Fruit fly (Drosophila melanogaster) ovary, adult (tissue): ENCODE results near the gene Hipk.

Experiments
- CG17801 ChIP-seq: fragments of 200-800 bp; optimal IDR thresholded peaks from 2 replicates; lab custom pipeline; 2019; ENCODE audit warnings: missing biosample characterization, mild to moderate bottlenecking, missing genetic modification characterization, moderate library complexity; ENCODE audit not compliant: partially characterized antibody

Hipk gene

DNA sequence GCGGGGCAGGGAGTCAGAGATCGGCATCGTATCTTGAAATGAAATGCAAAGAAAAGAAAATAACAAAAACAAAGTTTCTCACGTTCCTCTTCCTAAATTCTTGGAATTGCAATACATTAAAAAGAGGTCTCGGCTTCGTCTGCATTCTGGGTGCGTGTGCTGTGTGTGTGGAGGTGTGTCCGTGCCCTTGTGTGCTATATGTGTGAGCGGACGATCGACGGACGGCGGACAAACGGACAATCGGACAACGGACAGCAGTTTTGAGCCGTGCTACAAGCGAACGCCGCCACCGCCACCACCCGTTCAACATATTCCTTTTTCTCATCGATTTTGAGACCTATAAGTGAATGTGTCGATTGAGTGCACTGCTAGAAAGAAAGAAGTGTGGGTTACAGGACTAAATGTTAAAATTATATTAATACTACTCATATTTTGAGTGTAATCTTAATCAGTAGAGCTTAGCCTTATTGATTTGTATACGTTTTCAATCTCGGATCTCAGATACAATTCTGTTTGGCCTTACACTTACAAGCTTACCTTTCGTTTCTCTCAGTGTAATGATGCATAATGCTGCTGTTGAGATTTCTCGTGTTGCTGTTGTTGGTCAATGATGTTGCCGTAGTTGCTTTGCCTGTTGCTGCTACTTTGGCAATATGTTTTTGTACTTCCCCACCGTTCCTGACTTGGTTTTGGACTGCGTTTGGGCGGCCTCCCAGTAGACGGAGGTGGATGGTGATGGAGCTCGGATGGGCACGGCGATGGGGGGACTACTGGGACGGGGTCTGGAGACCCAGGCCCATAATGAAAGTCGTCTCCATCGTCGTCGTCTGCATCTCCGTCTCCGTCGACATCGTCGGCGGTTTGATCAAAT, 78.5 kb downstream of the Hipk start:
- no peak for TF ChIP-seq CG17801 (GFP tag; lab: Kevin White, UChicago)

DNA sequence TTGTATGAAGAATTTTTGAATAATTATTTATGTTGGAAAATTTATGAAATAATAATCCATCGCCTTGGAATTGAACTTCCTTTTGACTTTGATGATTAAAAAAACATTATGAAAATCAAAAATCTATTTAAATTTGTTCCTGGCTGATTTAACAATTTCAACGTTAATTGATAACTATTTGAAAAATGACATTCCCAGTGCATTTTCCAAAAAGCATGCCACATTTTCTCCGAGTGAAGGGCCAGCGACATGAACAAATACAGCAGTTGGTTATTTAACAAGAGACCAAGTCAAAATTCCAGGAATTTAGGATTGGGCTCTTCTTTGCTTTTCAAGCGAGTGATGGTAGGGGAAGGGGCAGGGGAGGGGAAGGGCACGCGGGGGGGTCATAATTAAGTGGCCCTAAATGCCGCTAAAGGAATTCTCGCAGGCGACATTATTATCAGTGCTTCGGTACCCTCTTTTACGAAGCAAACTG, 79.5 kb downstream of the Hipk start:
- no peak for TF ChIP-seq CG17801 (GFP tag; lab: Kevin White, UChicago)

DNA sequence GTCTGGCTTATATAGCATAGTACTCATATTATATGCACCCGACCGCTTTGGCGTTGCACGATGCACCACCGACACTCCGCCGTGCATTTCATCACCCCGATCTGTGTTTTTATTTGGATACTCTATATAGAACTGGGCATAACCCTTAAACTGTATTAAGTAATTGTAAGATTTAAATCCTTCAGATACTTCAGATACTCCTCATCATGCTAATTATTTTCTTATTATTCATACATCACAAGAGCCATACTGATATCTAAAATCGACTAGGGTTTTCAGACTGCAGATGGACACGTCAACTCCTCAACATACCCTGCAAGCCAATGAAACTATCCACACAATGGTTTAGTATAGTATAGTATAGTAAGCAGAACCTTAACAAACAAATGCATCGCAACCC, 80.7 kb downstream of the Hipk start:
- no peak for TF ChIP-seq CG17801 (GFP tag; lab: Kevin White, UChicago)

DNA sequence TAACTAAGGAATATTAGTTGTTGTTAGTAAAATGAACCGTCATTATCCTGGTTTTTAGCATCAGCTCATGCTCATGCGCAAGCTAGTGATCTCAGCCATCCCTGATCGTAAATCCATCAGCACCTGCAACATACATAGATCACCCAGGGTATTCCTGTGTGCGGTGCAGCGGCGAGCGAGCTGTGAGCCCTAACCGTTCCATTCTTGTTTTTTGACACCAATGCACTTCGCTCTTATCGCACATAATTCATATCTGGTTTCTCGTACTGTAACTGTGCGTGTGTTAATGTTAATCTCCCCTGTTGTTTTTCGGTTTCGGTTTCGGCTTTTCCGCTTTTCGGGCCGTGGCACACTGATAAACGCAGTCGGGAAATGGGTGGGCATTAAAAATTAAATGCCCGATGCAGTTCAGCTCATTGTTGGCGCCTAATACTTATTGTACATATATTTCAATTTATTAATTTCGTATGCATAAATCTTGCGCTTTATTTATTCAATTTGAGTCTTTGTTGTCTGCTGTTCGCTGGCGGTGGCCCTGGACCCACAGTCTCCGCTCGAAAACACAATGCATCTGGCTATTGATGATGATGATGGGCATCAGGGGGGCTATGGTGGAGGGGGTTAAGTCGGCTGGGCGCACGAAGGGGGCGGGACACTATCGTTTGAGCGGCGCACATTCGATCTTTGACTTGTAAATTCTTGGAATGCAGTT, 81.5 kb downstream of the Hipk start:
- no peak for TF ChIP-seq CG17801 (GFP tag; lab: Kevin White, UChicago)

DNA sequence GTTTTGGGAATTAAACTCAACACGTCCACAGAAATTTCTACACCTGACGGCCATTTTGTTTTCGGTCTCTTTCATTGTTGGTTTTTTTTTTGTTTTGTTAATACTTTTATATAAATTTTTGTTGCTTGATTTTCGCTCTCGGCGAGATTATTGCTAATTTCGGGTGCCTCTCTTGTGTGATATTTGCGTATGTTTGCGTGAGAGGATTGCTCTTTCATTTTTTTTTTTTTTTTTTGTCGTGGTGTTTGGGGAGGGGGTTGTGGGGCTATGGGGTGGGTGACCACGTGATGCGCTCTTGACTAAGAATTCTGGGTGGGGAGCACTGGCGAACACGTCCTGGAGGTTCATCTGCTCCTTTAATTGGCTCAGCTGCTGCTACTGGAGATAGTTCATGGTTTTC, 83.0 kb downstream of the Hipk start:
- TF ChIP-seq CG17801 (GFP tag; lab: Kevin White, UChicago) = no peak

DNA sequence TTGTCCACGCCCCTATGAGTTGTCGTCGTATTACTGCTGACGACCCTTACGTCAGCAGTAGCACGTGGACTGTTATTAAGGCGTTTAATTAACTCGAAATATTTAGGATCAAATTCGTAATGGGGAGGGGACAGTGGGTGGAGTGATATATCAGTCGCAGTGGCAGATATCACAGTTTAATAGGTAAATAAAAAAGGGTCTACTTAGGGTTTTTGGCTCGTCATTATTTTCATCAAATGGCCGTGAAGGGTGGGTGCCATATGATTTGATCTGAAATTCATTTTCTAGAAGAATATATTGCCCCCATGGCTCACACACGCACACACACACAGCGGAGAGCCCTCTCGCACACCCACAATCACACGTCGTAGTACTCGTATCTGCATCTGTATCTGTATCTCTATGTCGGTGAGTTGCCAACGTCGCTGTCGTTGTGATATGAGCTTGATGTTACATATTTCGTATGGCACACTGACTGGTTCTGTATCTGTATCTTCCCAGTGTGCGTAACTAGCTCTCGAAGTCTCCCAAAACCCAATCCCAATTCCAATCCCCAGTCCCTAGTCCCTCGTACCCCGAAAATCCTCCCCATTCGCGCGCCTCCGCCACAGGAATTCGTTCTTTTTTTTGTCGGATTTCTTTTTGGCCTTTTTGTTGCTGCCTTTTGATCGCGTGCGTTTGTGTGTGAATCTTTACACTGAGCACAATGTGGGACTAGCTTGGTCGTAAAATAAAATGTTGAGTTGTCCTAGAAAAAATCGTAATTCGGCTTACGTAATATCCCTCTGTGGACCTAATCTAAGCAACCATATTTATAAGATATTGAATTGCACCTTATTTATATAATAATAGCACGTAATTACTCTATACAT, 83.9 kb downstream of the Hipk start:
- TF ChIP-seq CG17801 (GFP tag; lab: Kevin White, UChicago) = no peak

DNA sequence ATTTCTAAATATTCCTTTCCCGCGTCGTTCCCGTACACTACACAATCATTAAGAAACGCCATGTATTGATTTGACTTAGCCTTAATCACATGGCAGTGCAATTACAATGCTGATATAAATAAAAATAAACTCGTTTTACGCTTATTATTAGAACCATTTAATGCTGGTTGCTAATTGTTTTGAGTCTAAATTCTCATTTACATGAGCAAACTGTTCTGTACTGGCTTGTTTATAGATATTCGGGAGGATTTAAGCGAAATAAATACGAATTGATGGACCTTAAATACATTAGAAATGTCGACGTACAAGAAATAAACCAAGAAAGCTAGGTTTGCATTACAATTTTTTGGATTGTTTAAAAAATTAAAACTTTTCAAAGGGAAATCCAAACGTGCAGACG, 84.5 kb downstream of the Hipk start:
- no peak for TF ChIP-seq CG17801 (GFP tag; lab: Kevin White, UChicago)

DNA sequence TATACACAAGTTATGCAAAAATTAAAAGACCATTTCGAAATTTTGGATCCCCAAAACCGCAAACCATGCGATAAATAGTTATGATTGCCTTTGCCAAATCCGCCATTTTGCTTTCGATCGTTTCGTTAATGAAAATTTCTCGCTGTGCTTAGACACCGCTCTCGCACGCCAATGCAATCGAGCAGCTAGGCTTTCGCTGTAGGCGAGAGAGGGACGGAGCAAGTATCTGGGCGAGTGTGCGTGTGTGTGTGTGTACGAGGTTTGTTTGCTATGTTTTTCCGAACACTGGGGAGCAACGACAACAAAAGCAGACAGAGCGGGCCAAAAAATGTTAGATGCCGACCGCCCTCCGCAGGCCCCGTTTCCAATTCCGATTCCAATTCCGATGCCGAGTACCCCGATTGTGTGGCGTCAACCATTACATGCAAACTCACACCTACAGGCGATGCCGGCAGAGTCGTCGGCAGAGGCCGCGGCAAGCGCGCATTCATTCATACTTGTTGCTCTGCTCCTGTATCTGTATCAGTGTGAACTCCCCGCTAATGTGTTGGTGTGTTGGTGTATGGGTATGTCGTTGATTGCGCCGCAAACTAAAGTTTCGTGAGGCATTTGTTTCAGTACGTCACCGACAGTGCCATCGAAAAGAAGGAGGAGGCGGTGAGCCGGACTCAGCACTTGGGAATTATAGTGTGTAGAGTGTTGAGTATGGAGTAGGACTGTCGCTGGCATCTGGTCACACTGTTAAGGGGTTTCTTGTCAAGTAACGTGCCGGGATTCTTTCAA, 85.2 kb downstream of the Hipk start:
- peak; percentile 7 for TF ChIP-seq CG17801 (GFP tag; lab: Kevin White, UChicago)

DNA sequence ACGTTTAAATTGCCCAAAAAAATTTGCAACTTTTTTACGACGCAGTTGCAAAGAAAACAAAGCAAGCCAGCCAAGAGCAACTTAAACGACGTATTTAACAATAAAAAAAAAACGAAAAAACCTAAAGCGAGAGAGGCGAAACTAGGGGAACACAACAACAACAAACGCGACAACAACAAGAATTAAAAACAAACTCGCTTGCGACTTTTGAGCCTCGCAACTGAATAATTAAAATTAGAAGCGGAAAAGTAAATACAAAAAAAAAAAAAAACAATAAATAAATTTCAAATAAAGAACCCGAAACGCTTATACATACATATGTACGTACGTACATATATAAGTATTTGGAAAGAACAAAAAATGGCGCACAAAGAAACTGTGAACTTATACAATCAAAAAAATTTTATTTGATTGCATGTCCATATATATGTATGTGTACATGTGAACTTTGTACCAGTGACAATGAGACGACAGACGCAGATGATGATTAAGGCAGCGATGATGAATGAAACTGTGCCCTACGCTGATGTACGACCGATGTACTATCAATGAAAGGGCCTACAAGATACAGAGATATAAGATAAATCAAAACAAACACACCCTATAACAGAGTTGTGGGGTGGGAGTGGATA, 85.9 kb downstream of the Hipk start:
- TF ChIP-seq CG17801 (GFP tag; lab: Kevin White, UChicago) = no peak

DNA sequence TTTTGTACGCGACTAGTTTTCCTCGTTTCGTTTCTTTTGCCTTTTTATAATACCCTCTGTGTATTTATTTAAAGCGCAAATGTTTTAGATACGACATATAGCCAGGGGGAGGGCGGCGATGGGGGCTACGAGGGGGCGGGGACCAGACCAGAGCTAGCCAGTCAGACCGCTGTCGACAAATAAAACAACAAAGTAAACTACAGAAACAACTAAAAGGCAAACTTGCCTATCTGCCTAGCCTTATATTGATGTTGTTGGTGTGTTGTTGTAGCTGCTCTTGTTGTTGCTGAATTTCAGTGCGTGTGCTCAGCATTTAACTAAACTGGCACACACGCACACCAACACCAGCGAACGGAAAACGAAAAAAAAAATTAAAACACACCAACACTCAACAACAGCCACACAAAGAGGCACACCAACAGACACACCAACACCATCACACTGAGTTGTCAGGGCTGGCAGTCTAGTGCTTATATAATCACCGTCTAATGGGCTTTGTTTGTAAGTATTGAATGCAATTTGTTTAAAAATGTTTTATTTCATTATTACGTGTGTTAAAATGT, 86.6 kb downstream of the Hipk start:
- TF ChIP-seq CG17801 (GFP tag; lab: Kevin White, UChicago) = no peak

DNA sequence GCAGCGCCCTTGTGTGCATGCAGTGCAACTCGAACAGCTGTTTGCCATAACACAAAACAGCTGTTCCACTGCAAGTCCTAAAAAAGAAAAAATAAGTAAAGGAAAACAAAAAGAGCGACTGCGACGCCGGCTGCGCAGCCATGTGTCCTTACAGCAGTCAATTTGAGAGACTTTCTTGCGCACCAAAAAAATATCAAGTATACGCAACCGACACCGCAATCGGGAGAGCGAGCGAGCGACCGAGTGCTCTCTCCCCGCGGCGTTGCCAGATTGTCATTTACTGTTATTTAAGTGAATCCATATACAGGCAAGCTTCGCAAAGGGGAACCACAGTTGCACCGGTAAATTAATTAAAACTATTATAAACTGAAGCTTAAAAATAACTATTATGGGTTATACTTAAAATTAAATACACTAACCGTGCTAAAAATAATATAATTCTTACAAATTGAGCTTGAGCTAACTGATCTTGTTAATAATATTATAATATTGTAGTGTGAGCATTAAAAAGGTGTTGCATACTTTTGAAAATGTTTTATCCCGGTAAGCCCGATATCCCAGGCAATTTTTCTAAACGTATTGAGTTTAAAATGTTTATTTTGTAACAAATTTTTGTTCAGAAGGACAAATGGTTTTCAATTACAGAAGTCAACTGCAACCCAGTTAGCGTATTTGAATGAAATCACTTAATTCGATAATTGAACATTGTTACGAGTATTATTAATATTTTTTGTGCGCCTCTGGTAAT, 87.2 kb downstream of the Hipk start:
- TF ChIP-seq CG17801 (GFP tag; lab: Kevin White, UChicago) = no peak

DNA sequence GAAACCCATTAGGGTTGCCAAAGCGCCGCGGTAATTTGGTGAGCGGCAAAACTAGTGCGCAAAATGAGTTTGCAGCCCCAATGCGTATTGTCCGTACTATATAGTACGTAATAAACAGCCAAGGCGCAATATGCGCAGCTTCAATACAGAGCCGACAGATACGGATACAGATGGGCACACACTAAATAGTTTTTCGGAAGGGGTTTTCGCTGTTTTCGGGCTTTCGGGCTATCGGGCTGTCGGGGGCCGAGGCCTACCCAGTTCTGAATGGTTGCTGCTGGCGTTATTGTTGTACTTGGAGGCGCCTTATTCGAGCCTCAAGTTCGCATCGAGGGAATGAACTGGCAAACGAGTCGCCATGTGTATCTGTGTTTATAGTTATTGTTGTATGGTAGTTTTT, 87.8 kb downstream of the Hipk start:
- TF ChIP-seq CG17801 (GFP tag; lab: Kevin White, UChicago) = no peak
